Worm (Caenorhabditis elegans) whole organism, L3 larva: ENCODE results near the gene F37B12.1.

Experiments used
- egl-27 ChIP-seq: sonication (generic microtip); optimal IDR thresholded peaks from 4 replicates; lab custom pipeline; 2017; ENCODE audit warnings: missing biosample characterization, missing genetic modification reagents, missing genetic modification characterization
- jun-1 ChIP-seq: fragments of 150-350 bp; optimal IDR thresholded peaks from 2 replicates; lab custom pipeline; 2014; ENCODE audit warnings: missing biosample characterization, missing genetic modification reagents, missing genetic modification characterization
- pqm-1 ChIP-seq: fragments of 150-350 bp; optimal IDR thresholded peaks from 2 replicates; lab custom pipeline; 2017; ENCODE audit warnings: missing biosample characterization, missing genetic modification characterization, inconsistent platforms
- unc-62 ChIP-seq: fragments of 150-350 bp; sonication (generic microtip); optimal IDR thresholded peaks from 4 replicates; lab custom pipeline; 2014; ENCODE audit warnings: missing biosample characterization, missing genetic modification reagents, missing genetic modification characterization
- ztf-11 ChIP-seq: fragments of 150-350 bp; optimal IDR thresholded peaks from 2 replicates; lab custom pipeline; 2014; ENCODE audit warnings: missing biosample characterization, missing genetic modification characterization

ce11 chrII:9061557-9062183, 32.6 kb upstream of the F37B12.1 start:
- no peak for TF ChIP-seq unc-62 (GFP tag; lab: Kevin White, UChicago)
- peak; percentile 48 for TF ChIP-seq pqm-1 (tag; lab: Kevin White, UChicago)
- TF ChIP-seq egl-27 (tag; lab: Kevin White, UChicago), result no peak
- no peak for TF ChIP-seq ztf-11 (tag; lab: Kevin White, UChicago)
- TF ChIP-seq jun-1 (tag; lab: Kevin White, UChicago), result peak; percentile 62
